Fruit fly (Drosophila melanogaster) S2 (cell line): ENCODE data around the gene CG9953.

ENCODE experiments used
- CG8478 ChIP-seq: fragments of >200 bp; optimal IDR thresholded peaks from 2 replicates; lab custom pipeline; 2018
- CTCF ChIP-seq, 2 experiments: fragments of >200 bp; optimal IDR thresholded peaks; 2 replicates each; lab custom pipeline; 2018

DNA sequence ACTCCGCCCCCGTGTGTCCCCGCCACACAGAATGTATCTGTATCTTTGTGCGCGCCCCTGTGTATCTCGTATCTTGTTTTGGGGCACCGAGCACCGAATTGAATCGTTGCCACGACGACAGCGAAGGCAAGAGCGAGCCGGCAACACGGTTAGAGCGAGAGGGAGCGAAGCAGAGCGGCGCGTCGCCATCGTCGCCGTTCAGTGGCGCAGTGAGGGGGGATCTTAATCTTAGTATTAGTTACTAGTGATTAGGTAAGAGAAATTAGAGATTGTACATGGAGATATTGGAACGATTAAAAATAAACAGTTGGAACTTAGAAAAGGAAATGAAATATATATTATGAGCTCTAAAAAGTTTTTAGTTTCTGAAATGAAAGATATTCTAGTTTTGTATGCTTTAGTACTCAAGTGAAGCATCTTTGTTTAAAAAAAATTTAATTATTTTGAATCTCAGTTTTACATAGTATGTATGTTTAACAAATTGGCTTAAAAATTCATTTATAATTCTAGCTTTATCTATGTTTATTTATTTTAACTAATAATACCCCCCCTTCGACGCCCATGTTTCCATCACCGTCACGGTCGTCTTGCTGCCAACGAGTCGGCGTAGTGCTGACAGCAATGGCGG lies 19.6 kb downstream of the CG9953 start:
- TF ChIP-seq CG8478 (lab: Kevin White, UChicago) (no peak), CTCF (optimal IDR thresholded peaks at IDR 0.05; lab: Kevin White, UChicago) (no peak)
